Fruit fly (Drosophila melanogaster) whole organism, prepupa: ENCODE results near the gene Or9a.

ENCODE experiments used
- CG10631 ChIP-seq: fragments of 200-800 bp; sonication (Bioruptor generic); optimal IDR thresholded peaks from 2 replicates; lab custom pipeline; 2016; ENCODE audit warnings: missing biosample characterization, missing genetic modification characterization
- CG10669 ChIP-seq: fragments of 200-800 bp; sonication (Bioruptor generic); optimal IDR thresholded peaks from 3 replicates; lab custom pipeline; 2018; ENCODE audit warnings: missing biosample characterization, mild to moderate bottlenecking, missing genetic modification characterization, moderate library complexity
- CG11294 ChIP-seq: fragments of 200-800 bp; sonication (Bioruptor generic); IDR thresholded peaks from 2 replicates; pipeline ENCODE4 v1.3.6; 2022; ENCODE audit warnings: missing biosample characterization, missing genetic modification characterization
- CG11902 ChIP-seq: fragments of 200-800 bp; sonication (Bioruptor generic); optimal IDR thresholded peaks from 3 replicates; lab custom pipeline; 2016; ENCODE audit warnings: missing biosample characterization, missing genetic modification characterization
- CG15336 ChIP-seq: fragments of 200-800 bp; sonication (Bioruptor generic); IDR thresholded peaks from 2 replicates; pipeline ENCODE4 v1.3.6; 2022; ENCODE audit warnings: missing biosample characterization, missing genetic modification characterization
- CG1621 ChIP-seq: fragments of 200-800 bp; sonication (Bioruptor generic); optimal IDR thresholded peaks from 3 replicates; lab custom pipeline; 2018; ENCODE audit warnings: missing biosample characterization, mild to moderate bottlenecking, missing genetic modification characterization
- CG16779 ChIP-seq: fragments of 200-800 bp; sonication (Bioruptor generic); optimal IDR thresholded peaks from 3 replicates; lab custom pipeline; 2017; ENCODE audit warnings: missing biosample characterization, mild to moderate bottlenecking, missing genetic modification characterization
- CG31627 ChIP-seq: fragments of 200-800 bp; sonication (Bioruptor generic); optimal IDR thresholded peaks from 3 replicates; lab custom pipeline; 2016; ENCODE audit warnings: missing biosample characterization, missing genetic modification characterization
- CG32006 ChIP-seq: fragments of 200-800 bp; sonication (Bioruptor generic); optimal IDR thresholded peaks from 3 replicates; lab custom pipeline; 2017; ENCODE audit warnings: missing biosample characterization, mild to moderate bottlenecking, missing genetic modification characterization
- CG6276 ChIP-seq: fragments of 200-800 bp; sonication (Bioruptor generic); optimal IDR thresholded peaks from 2 replicates; lab custom pipeline; 2017; ENCODE audit warnings: missing biosample characterization, mild to moderate bottlenecking, missing genetic modification characterization
- CG6792 ChIP-seq: fragments of 200-800 bp; sonication (Bioruptor generic); optimal IDR thresholded peaks from 3 replicates; lab custom pipeline; 2016; ENCODE audit warnings: missing biosample characterization, missing genetic modification characterization
- CG6808 ChIP-seq: fragments of 200-800 bp; sonication (Bioruptor generic); optimal IDR thresholded peaks from 3 replicates; lab custom pipeline; 2017; ENCODE audit warnings: missing biosample characterization, missing genetic modification characterization, mild to moderate bottlenecking, moderate library complexity, missing genetic modification reagents
- CG7368 ChIP-seq: fragments of 200-800 bp; sonication (Bioruptor generic); optimal IDR thresholded peaks from 3 replicates; lab custom pipeline; 2016; ENCODE audit warnings: missing biosample characterization, missing genetic modification characterization
- CG8119 ChIP-seq: fragments of 200-800 bp; sonication (Bioruptor generic); IDR thresholded peaks from 3 replicates; pipeline ENCODE4 v1.3.6; 2022; ENCODE audit warnings: missing biosample characterization, missing genetic modification characterization
- CG8319 ChIP-seq: fragments of 200-800 bp; sonication (Bioruptor generic); optimal IDR thresholded peaks from 3 replicates; lab custom pipeline; 2016; ENCODE audit warnings: missing biosample characterization, missing genetic modification characterization
- Eip75B ChIP-seq: fragments of 200-800 bp; sonication (Bioruptor generic); optimal IDR thresholded peaks from 3 replicates; lab custom pipeline; 2016; ENCODE audit warnings: missing biosample characterization, missing genetic modification characterization
- Eip78C ChIP-seq: fragments of 200-800 bp; sonication (Bioruptor generic); peaks from one replicate; lab custom pipeline; 2016; ENCODE audit warnings: missing biosample characterization, missing genetic modification characterization
- Eip93F ChIP-seq: fragments of 200-800 bp; sonication (Bioruptor generic); optimal IDR thresholded peaks from 2 replicates; lab custom pipeline; 2016; ENCODE audit warnings: missing biosample characterization, mild to moderate bottlenecking, missing genetic modification characterization
- Gug ChIP-seq: fragments of 200-800 bp; sonication (Bioruptor generic); IDR thresholded peaks from 2 replicates; pipeline ENCODE4 v1.3.6; 2022; ENCODE audit warnings: missing biosample characterization, missing genetic modification characterization
- Hr39 ChIP-seq: fragments of 200-800 bp; sonication (Bioruptor generic); optimal IDR thresholded peaks from 2 replicates; lab custom pipeline; 2016; ENCODE audit warnings: missing biosample characterization, missing genetic modification characterization
- Hr4 ChIP-seq: fragments of 200-800 bp; sonication (Bioruptor generic); optimal IDR thresholded peaks from 3 replicates; lab custom pipeline; 2016; ENCODE audit warnings: missing biosample characterization, missing genetic modification characterization
- Lpt ChIP-seq: fragments of 200-800 bp; sonication (Bioruptor generic); optimal IDR thresholded peaks from 3 replicates; lab custom pipeline; 2016; ENCODE audit warnings: missing biosample characterization, missing genetic modification characterization
- OdsH ChIP-seq: fragments of 200-800 bp; sonication (Bioruptor generic); optimal IDR thresholded peaks from 3 replicates; lab custom pipeline; 2016; ENCODE audit warnings: missing biosample characterization, missing genetic modification characterization
- Sox14 ChIP-seq: fragments of 200-800 bp; sonication (Bioruptor generic); optimal IDR thresholded peaks from 3 replicates; lab custom pipeline; 2016; ENCODE audit warnings: missing biosample characterization, missing genetic modification characterization
- Sox15 ChIP-seq: fragments of 200-800 bp; sonication (Bioruptor generic); optimal IDR thresholded peaks from 3 replicates; lab custom pipeline; 2016; ENCODE audit warnings: missing biosample characterization, missing genetic modification characterization
- achi ChIP-seq: fragments of 200-800 bp; sonication (Bioruptor generic); optimal IDR thresholded peaks from 3 replicates; lab custom pipeline; 2016; ENCODE audit warnings: missing biosample characterization, missing genetic modification characterization
- cyc ChIP-seq: fragments of 200-800 bp; sonication (Bioruptor generic); optimal IDR thresholded peaks from 3 replicates; lab custom pipeline; 2016; ENCODE audit warnings: missing biosample characterization, missing genetic modification characterization
- dac ChIP-seq: fragments of 200-800 bp; sonication (Bioruptor generic); optimal IDR thresholded peaks from 2 replicates; lab custom pipeline; 2017; ENCODE audit warnings: missing biosample characterization, mild to moderate bottlenecking, missing genetic modification characterization
- esn ChIP-seq: fragments of 200-800 bp; sonication (Bioruptor generic); optimal IDR thresholded peaks from 2 replicates; lab custom pipeline; 2016; ENCODE audit warnings: missing biosample characterization, mild to moderate bottlenecking, missing genetic modification characterization, moderate library complexity
- fd59A ChIP-seq: fragments of 200-800 bp; sonication (Bioruptor generic); optimal IDR thresholded peaks from 2 replicates; lab custom pipeline; 2017; ENCODE audit warnings: missing biosample characterization, mild to moderate bottlenecking, missing genetic modification characterization, missing genetic modification reagents
- fd85E ChIP-seq: fragments of 200-800 bp; sonication (Bioruptor generic); optimal IDR thresholded peaks from 3 replicates; lab custom pipeline; 2016; ENCODE audit warnings: missing biosample characterization, missing genetic modification characterization
- fkh ChIP-seq: fragments of 200-800 bp; sonication (Bioruptor generic); optimal IDR thresholded peaks from 3 replicates; lab custom pipeline; 2017; ENCODE audit warnings: missing biosample characterization, mild to moderate bottlenecking, missing genetic modification characterization, moderate library complexity
- lz ChIP-seq: fragments of 200-800 bp; sonication (Bioruptor generic); optimal IDR thresholded peaks from 3 replicates; lab custom pipeline; 2016; ENCODE audit warnings: missing biosample characterization, missing genetic modification characterization
- net ChIP-seq: fragments of 200-800 bp; sonication (Bioruptor generic); optimal IDR thresholded peaks from 3 replicates; lab custom pipeline; 2016; ENCODE audit warnings: missing biosample characterization, missing genetic modification characterization
- pdm3 ChIP-seq: fragments of 200-800 bp; sonication (Bioruptor generic); optimal IDR thresholded peaks from 3 replicates; lab custom pipeline; 2016; ENCODE audit warnings: missing biosample characterization, missing genetic modification characterization
- salr ChIP-seq, 2 experiments: fragments of 200-800 bp; sonication (Bioruptor generic); optimal IDR thresholded peaks; 3 replicates each; lab custom pipeline; 2016 to 2018; ENCODE audit warnings: missing biosample characterization in 2 of 2, missing genetic modification characterization in 2 of 2, mild to moderate bottlenecking in 1 of 2
- ss ChIP-seq, 2 experiments: fragments of 200-800 bp; sonication (Bioruptor generic); optimal IDR thresholded peaks; 2 replicates in 1 of 2; 3 replicates in 1 of 2; lab custom pipeline; 2017 to 2018; ENCODE audit warnings: mild to moderate bottlenecking in 2 of 2, missing biosample characterization in 2 of 2, missing genetic modification characterization in 2 of 2, moderate library complexity in 1 of 2
- svp ChIP-seq: fragments of 200-800 bp; sonication (Bioruptor generic); peaks from one replicate; lab custom pipeline; 2016; ENCODE audit warnings: missing biosample characterization, missing genetic modification characterization
- vri ChIP-seq: fragments of 200-800 bp; sonication (Bioruptor generic); optimal IDR thresholded peaks from 3 replicates; lab custom pipeline; 2016; ENCODE audit warnings: missing biosample characterization, mild to moderate bottlenecking, missing genetic modification characterization

Gene Or9a

DNA sequence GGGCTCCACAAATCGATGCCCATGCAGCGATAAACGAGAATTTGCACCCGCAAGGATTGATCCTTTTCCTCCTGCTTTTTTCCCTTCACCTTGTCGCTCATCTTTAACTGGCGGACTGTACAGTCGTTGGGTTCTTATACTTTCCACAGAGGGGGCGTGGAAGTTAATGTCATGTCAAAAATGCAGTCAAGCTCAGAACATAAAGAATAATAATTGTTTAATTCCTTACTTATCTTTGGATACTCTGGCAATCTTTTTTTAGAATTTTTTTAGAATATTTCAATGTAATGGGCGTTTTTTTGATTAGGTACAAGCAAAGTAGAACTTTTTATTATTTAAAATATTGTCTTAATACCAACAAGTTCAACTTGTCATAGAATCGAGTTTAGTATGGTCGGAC is at the start of gene Or9a:
Or9a (minus strand) TSS at position 101 of the 400 bp plus-strand sequence.
- no peak for TF ChIP-seq Sox15 (GFP tag; lab: Kevin White, UChicago)
- TF ChIP-seq esn (GFP tag; lab: Kevin White, UChicago) = no peak
- no peak for TF ChIP-seq CG6792 (GFP tag; lab: Kevin White, UChicago)
- no peak for TF ChIP-seq CG7368

DNA sequence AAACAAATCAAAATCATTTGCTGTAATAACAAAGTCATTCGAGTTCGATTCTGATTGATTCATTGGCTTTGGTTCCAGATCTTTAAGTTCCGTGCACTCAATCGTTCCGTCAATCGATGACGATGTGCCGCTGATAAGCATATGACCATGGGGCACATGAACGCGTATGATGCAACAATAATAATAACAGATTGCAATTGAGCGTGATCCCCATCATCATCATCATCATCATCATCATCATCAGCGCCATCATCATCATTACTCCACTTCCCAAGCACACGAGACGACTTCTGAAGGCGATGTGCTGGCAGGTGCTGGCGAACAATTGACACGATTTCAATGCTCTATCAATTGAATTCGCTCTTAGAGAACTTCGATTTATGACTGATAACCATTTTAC is 36.8 kb upstream of the Or9a start:
- TF ChIP-seq salr (GFP tag; optimal IDR thresholded peaks at IDR 0.05; lab: Kevin White, UChicago) = no peak
- TF ChIP-seq net (GFP tag; lab: Kevin White, UChicago) = no peak
- no peak for TF ChIP-seq ss (GFP tag; optimal IDR thresholded peaks at IDR 0.05; lab: Kevin White, UChicago)
- no peak for TF ChIP-seq CG15336 (GFP tag; lab: Robert Waterston, UW)
- TF ChIP-seq CG31627 (GFP tag; lab: Kevin White, UChicago) = no peak
- peak; percentile 56 for TF ChIP-seq vri
- no peak for TF ChIP-seq CG6792 (GFP tag; lab: Kevin White, UChicago)
- TF ChIP-seq Eip78C = no peak
- no peak for TF ChIP-seq CG8319
- TF ChIP-seq pdm3 = no peak
- no peak for TF ChIP-seq fd85E
- peak; percentile 80 for TF ChIP-seq svp

DNA sequence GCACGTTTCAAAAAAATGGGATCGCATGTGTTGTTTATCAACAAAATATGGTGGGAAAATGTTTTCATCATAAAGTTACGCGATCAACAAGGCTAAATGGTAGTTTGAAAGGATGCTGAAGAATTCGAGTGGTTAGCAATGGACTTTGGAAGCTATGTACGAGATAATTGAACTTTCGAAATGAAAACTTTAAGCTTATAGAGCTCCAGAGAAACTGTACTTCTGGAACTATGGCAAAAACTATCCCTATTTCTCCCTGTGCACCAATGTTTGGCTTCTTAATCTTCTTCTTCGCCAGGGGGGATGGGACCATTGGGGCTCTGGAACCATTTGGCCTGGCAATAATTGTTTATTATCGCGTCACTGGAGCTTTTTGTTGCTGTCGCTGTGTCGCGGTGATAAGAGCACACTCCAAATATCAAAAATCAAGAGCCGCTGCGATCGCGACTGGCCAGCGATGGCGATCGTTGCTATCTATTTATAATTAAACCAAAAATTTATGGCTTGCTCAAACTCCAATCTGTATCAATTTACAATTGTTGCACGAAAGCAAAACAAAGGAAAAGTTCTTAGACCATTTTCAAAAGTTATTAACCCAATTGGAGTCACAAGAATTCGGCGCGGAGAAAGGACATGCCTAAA is 28.6 kb upstream of the Or9a start:
- no peak for TF ChIP-seq dac (GFP tag; lab: Kevin White, UChicago)
- TF ChIP-seq vri = peak; percentile 50
- TF ChIP-seq fkh (GFP tag; lab: Kevin White, UChicago) = peak; percentile 26
- TF ChIP-seq CG8119 (GFP tag; lab: Robert Waterston, UW) = peak; percentile 30; the same call in 1 of the 3 replicates
- peak; percentile 47 for TF ChIP-seq Hr4
- peak; percentile 5 for TF ChIP-seq pdm3
- peak; percentile 58 for TF ChIP-seq CG6276 (GFP tag; lab: Kevin White, UChicago)
- peak; percentile 9 for TF ChIP-seq Hr39
- TF ChIP-seq CG16779 = no peak
- TF ChIP-seq svp = peak; percentile 81
- peak; percentile 62 for TF ChIP-seq CG32006 (GFP tag; lab: Kevin White, UChicago)
- TF ChIP-seq CG15336 (GFP tag; lab: Robert Waterston, UW) = no peak
- no peak for TF ChIP-seq CG6792 (GFP tag; lab: Kevin White, UChicago)
- peak; percentile 7 for TF ChIP-seq net (GFP tag; lab: Kevin White, UChicago)
- peak; percentile 31 for TF ChIP-seq Eip78C
- TF ChIP-seq, all 60 proteins: peak for 11

DNA sequence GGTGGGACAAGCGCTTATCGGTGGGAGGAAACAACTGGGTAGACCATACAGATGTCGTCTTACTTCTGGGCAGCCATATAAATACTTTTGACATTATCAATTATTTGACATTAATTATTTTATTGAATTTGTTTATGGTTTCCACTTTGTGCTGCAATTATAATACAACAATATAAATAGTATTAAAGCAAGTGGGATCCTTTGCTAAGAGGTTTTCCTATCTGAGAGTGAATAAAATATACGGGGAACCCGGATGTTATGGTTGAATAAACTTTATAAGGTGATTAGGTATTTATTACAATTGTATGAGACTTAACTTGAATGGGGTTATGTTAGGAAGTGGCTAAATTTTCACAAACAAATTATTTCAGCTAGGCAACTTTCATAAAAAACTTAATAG is 27.6 kb upstream of the Or9a start, which contains the start of gene CG32687:
CG32687 (minus strand) TSS at position 101 of the 400 bp plus-strand sequence.
- no peak for TF ChIP-seq Eip93F (GFP tag; lab: Kevin White, UChicago)
- TF ChIP-seq CG6808 (GFP tag; lab: Kevin White, UChicago) = no peak
- TF ChIP-seq Eip75B (GFP tag; lab: Kevin White, UChicago) = no peak
- no peak for TF ChIP-seq Gug (GFP tag; lab: Robert Waterston, UW)

DNA sequence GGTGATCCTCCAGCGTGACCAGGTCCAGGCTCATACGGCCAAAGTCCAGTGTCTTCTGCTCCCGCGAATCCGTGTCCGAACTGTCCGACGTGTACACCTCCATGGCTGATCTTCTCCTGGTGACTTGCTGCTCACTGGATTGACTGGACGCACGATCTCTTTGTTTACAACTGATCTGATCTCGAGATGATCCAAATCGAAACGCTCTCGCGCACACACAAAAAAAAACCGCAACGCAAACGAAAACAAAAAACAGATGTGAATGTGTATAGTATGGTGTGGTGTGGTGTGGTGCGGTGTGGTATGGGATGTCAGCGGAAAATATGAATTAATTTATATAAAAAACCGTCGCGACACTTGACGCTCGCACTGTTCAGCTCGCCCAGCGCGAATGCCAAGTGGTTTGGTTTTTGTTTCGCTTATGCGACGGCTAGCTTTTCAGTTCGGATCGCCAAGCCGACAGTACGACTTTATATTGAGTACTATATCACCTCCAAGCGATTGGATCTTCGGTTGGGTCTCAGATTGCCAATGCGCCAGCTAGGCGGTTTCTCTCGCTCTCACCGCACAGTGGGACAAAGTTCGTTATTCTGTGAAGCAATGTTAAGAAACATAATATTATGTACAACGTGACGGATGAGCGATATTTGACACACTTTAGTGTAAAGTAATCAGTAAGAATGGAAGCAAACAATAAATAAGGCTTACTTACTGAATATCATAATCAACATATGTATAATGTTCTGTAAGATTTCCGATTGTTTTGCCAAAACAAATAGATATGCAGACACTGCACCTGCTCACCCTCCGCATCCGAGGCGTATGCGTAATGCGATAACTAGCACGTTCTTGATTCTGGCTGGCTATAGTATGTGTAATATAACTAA is 26.9 kb upstream of the Or9a start:
- TF ChIP-seq CG11902 (GFP tag; lab: Kevin White, UChicago) = peak; percentile 3
- peak; percentile 49 for TF ChIP-seq CG31627 (GFP tag; lab: Kevin White, UChicago)
- TF ChIP-seq CG10631 (GFP tag; lab: Kevin White, UChicago) = peak; percentile 56
- TF ChIP-seq Eip75B (GFP tag; lab: Kevin White, UChicago) = peak; percentile 71
- peak; percentile 39 for TF ChIP-seq CG8319
- TF ChIP-seq svp = peak; percentile 95
- TF ChIP-seq CG10669 (GFP tag; lab: Kevin White, UChicago) = peak; percentile 78
- peak; percentile 45 for TF ChIP-seq lz
- TF ChIP-seq CG11294 (GFP tag; lab: Robert Waterston, UW) = peak; percentile 31
- TF ChIP-seq Sox14 (GFP tag; lab: Kevin White, UChicago) = peak; percentile 67
- TF ChIP-seq cyc (GFP tag; lab: Kevin White, UChicago) = no peak
- peak; percentile 71 for TF ChIP-seq CG15336 (GFP tag; lab: Robert Waterston, UW)
- peak; percentile 61 for TF ChIP-seq achi (GFP tag; lab: Kevin White, UChicago)
- TF ChIP-seq Lpt = peak; percentile 41
- TF ChIP-seq CG8119 (GFP tag; lab: Robert Waterston, UW) = peak; percentile 65; the same call in 2 of the 3 replicates
- TF ChIP-seq OdsH (GFP tag; lab: Kevin White, UChicago) = peak; percentile 76
- TF ChIP-seq esn (GFP tag; lab: Kevin White, UChicago) = peak; percentile 65
- peak; percentile 67 for TF ChIP-seq CG1621 (tag; lab: Kevin White, UChicago)
- TF ChIP-seq fd59A (GFP tag; lab: Kevin White, UChicago) = peak; percentile 58
- TF ChIP-seq Hr39 = peak; percentile 44
- TF ChIP-seq fd85E = no peak
- peak; percentile 25 for TF ChIP-seq fkh (GFP tag; lab: Kevin White, UChicago)
